Worm (Caenorhabditis elegans) whole organism, late embryonic: ENCODE measurements around the gene F53B3.6.

Source experiments
- ama-1 ChIP-seq: fragments of 150-350 bp; optimal IDR thresholded peaks from 2 replicates; lab custom pipeline; 2014
- ceh-19 ChIP-seq: fragments of 200-800 bp; sonication (Bioruptor generic); optimal IDR thresholded peaks from 2 replicates; lab custom pipeline; 2018; ENCODE audit warnings: mild to moderate bottlenecking, missing genetic modification characterization, missing compliant biosample characterization
- pag-3 ChIP-seq: sonication (generic microtip); optimal IDR thresholded peaks from 2 replicates; lab custom pipeline; 2016; ENCODE audit warnings: missing compliant biosample characterization, missing genetic modification characterization, borderline replicate concordance
- pros-1 ChIP-seq: fragments of 150-350 bp; optimal IDR thresholded peaks from 2 replicates; lab custom pipeline; 2014; ENCODE audit warnings: missing biosample characterization, missing genetic modification reagents, missing genetic modification characterization
- tbx-2 ChIP-seq: sonication (generic microtip); optimal IDR thresholded peaks from 2 replicates; lab custom pipeline; 2016; ENCODE audit warnings: missing genetic modification characterization, missing compliant biosample characterization

- TF ChIP-seq tbx-2 (tag; lab: Kevin White, UChicago) (no peak), pag-3 (tag; lab: Kevin White, UChicago) (no peak), ama-1 (lab: Kevin White, UChicago) (no peak), pros-1 (tag; lab: Kevin White, UChicago) (no peak), ceh-19 (GFP tag; lab: Kevin White, UChicago) (no peak)
Measured at ce11 chrX:2871037-2871436, 7.0 kb downstream of the F53B3.6 start, which contains the start of gene F53B3.3.
